Fruit fly (Drosophila melanogaster): ENCODE measurements around the gene CG32625.

The CG32625 gene

DNA sequence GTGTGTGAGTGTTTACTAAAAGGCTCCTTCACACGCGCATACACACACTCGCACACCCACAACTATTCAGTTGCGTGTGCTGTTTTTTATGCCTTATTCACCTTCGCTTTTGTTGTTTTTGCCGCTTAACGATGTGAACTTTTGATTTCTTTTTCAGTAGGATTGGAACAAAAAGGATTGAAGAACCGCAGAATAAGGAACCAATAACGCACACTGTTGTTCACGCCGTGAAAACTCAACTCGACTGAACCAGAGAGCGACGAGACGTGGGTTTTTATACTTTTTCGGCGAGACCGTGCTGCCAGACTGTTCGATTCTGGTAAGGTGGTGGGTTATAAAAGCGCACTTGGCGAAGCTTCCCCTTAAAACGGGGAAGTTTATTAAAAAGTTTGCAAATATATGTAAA lies 1.5 kb downstream of the CG32625 start, which contains the start of gene Pdcd4 (continued):
- TF ChIP-seq CG6276 (GFP tag; optimal IDR thresholded peaks at IDR 0.05) (peak; percentile 16), CG8632 (GFP tag; optimal IDR thresholded peaks at IDR 0.05) (no peak), Hr4 (GFP tag; optimal IDR thresholded peaks at IDR 0.05) (no peak), spab (GFP tag; optimal IDR thresholded peaks at IDR 0.05) (peak; percentile 7), CG16779 (tag; optimal IDR thresholded peaks at IDR 0.05) (peak; percentile 61), fd59A (GFP tag; optimal IDR thresholded peaks at IDR 0.05) (no peak), ss (GFP tag; optimal IDR thresholded peaks at IDR 0.05) (peak; percentile 85), achi (GFP tag; optimal IDR thresholded peaks at IDR 0.05) (no peak), Gug (GFP tag; IDR thresholded peaks at IDR 0.05) (no peak), CG8119 (GFP tag; IDR thresholded peaks at IDR 0.05) (no peak), CG34406 (GFP tag; optimal IDR thresholded peaks at IDR 0.05) (peak; percentile 7), Met (GFP tag; optimal IDR thresholded peaks at IDR 0.05) (no peak), Hr38 (GFP tag; optimal IDR thresholded peaks at IDR 0.05) (no peak), Sox14 (GFP tag; optimal IDR thresholded peaks at IDR 0.05) (peak; percentile 50), CG3032 (tag; optimal IDR thresholded peaks at IDR 0.05) (peak; percentile 52), Eip78C (GFP tag) (peak; percentile 36), eg (GFP tag; IDR thresholded peaks at IDR 0.05) (peak; percentile 75), Lpt (GFP tag; optimal IDR thresholded peaks at IDR 0.05) (no peak), dsx (GFP tag; optimal IDR thresholded peaks at IDR 0.05; ENCODE audit: poor library complexity, severe bottlenecking) (peak; percentile 76), dac (GFP tag; optimal IDR thresholded peaks at IDR 0.05) (no peak), CG6163 (GFP tag; IDR thresholded peaks at IDR 0.05) (peak; percentile 67), CG10631 (GFP tag; optimal IDR thresholded peaks at IDR 0.05) (no peak), net (GFP tag; optimal IDR thresholded peaks at IDR 0.05) (peak; percentile 18), fd85E (GFP tag; optimal IDR thresholded peaks at IDR 0.05) (no peak), svp (GFP tag) (no peak), Sox15 (GFP tag; optimal IDR thresholded peaks at IDR 0.05) (no peak), topi (GFP tag; optimal IDR thresholded peaks at IDR 0.05) (peak; percentile 22), CG32006 (GFP tag; optimal IDR thresholded peaks at IDR 0.05) (peak; percentile 32), vri (GFP tag; optimal IDR thresholded peaks at IDR 0.05) (peak; percentile 2), Smox (GFP tag; optimal IDR thresholded peaks at IDR 0.05) (no peak), Sox102F (GFP tag; optimal IDR thresholded peaks at IDR 0.05) (peak; percentile 29)

- TF ChIP-seq CG10669 (GFP tag; optimal IDR thresholded peaks at IDR 0.05), result peak; percentile 26
- peak; percentile 8 for TF ChIP-seq Sox15 (GFP tag; optimal IDR thresholded peaks at IDR 0.05)
- peak; percentile 62 for TF ChIP-seq Smox (GFP tag; optimal IDR thresholded peaks at IDR 0.05)
- no peak for TF ChIP-seq CG11902 (GFP tag; optimal IDR thresholded peaks at IDR 0.05)
- TF ChIP-seq CG9139 (GFP tag; optimal IDR thresholded peaks at IDR 0.05), result peak; percentile 29
- peak; percentile 6 for TF ChIP-seq CG8632 (GFP tag; optimal IDR thresholded peaks at IDR 0.05)
- TF ChIP-seq CG3032 (tag; optimal IDR thresholded peaks at IDR 0.05), result no peak
- TF ChIP-seq CG4318 (GFP tag; optimal IDR thresholded peaks at IDR 0.05), result peak; percentile 26
- peak; percentile 26 for TF ChIP-seq Hr4 (GFP tag; optimal IDR thresholded peaks at IDR 0.05)
- TF ChIP-seq CG6792 (GFP tag; optimal IDR thresholded peaks at IDR 0.05), result peak; percentile 36
- TF ChIP-seq Ets21C (GFP tag; optimal IDR thresholded peaks at IDR 0.05), result peak; percentile 13
- TF ChIP-seq Sox14 (GFP tag; optimal IDR thresholded peaks at IDR 0.05), result peak; percentile 34
- TF ChIP-seq Met (GFP tag; optimal IDR thresholded peaks at IDR 0.05), result peak; percentile 62
- peak; percentile 58 for TF ChIP-seq CG15336 (GFP tag; IDR thresholded peaks at IDR 0.05)
- peak; percentile 7 for TF ChIP-seq spab (GFP tag; optimal IDR thresholded peaks at IDR 0.05)
- TF ChIP-seq CG6276 (GFP tag; optimal IDR thresholded peaks at IDR 0.05), result peak; percentile 76
- peak; percentile 88; the same call in 2 of the 3 replicates for TF ChIP-seq CG6163 (GFP tag; IDR thresholded peaks at IDR 0.05)
- no peak for TF ChIP-seq Eip75B (GFP tag; optimal IDR thresholded peaks at IDR 0.05)
- peak; percentile 80 for TF ChIP-seq eg (GFP tag; IDR thresholded peaks at IDR 0.05)
- TF ChIP-seq CG31627 (GFP tag; optimal IDR thresholded peaks at IDR 0.05), result peak; percentile 38
- no peak for TF ChIP-seq CG8319 (GFP tag; optimal IDR thresholded peaks at IDR 0.05)
- peak; percentile 48 for TF ChIP-seq esn (GFP tag; optimal IDR thresholded peaks at IDR 0.05)
- TF ChIP-seq OdsH (GFP tag; optimal IDR thresholded peaks at IDR 0.05), result peak; percentile 22
- TF ChIP-seq acj6 (GFP tag; optimal IDR thresholded peaks at IDR 0.05), result peak; percentile 31
- peak; percentile 49 for TF ChIP-seq CG7368 (GFP tag; optimal IDR thresholded peaks at IDR 0.05)
- peak; percentile 34 for TF ChIP-seq Ets96B (tag; optimal IDR thresholded peaks at IDR 0.05)
- peak; percentile 47 for TF ChIP-seq achi (GFP tag; optimal IDR thresholded peaks at IDR 0.05)
- TF ChIP-seq topi (GFP tag; optimal IDR thresholded peaks at IDR 0.05), result peak; percentile 62
- TF ChIP-seq CG11762 (GFP tag; optimal IDR thresholded peaks at IDR 0.05; ENCODE audit: insufficient read depth), result peak; percentile 3
- peak; percentile 59 for TF ChIP-seq CG6808 (GFP tag; optimal IDR thresholded peaks at IDR 0.05)
- peak; percentile 58 for TF ChIP-seq vri (GFP tag; optimal IDR thresholded peaks at IDR 0.05)
- TF ChIP-seq fd59A (GFP tag; optimal IDR thresholded peaks at IDR 0.05), result no peak
- no peak for TF ChIP-seq dsx (GFP tag; optimal IDR thresholded peaks at IDR 0.05; ENCODE audit: poor library complexity, severe bottlenecking)
- TF ChIP-seq dac (GFP tag; optimal IDR thresholded peaks at IDR 0.05), result no peak
- peak; percentile 34 for TF ChIP-seq net (GFP tag; optimal IDR thresholded peaks at IDR 0.05)
- peak; percentile 50 for TF ChIP-seq CG34406 (GFP tag; optimal IDR thresholded peaks at IDR 0.05)
- peak; percentile 78 for TF ChIP-seq Eip78C (GFP tag)
Measured at dm6 chrX:13754476-13754875, 2.1 kb downstream of the CG32625 start.
